Worm (Caenorhabditis elegans) whole organism, early embryonic: Measurements from ENCODE around the gene atg-2.

Experiments used
- B0310.2 ChIP-seq: sonication (generic microtip); optimal IDR thresholded peaks from 2 replicates; lab custom pipeline; 2016; ENCODE audit warnings: mild to moderate bottlenecking, missing genetic modification characterization, missing compliant biosample characterization
- ama-1 ChIP-seq: fragments of 150-350 bp; optimal IDR thresholded peaks from 2 replicates; lab custom pipeline; 2014
- ceh-36 ChIP-seq: sonication (generic microtip); optimal IDR thresholded peaks from 2 replicates; lab custom pipeline; 2016; ENCODE audit warnings: missing genetic modification characterization, inconsistent platforms, missing compliant biosample characterization
- ets-7 ChIP-seq: sonication (generic microtip); optimal IDR thresholded peaks from 2 replicates; lab custom pipeline; 2016; ENCODE audit warnings: missing genotype, missing genetic modification characterization, missing compliant biosample characterization
- flt-1 ChIP-seq: fragments of 200-800 bp; sonication (Bioruptor generic); IDR thresholded peaks from 2 replicates; pipeline ENCODE4 v1.3.6; 2022; ENCODE audit warnings: missing genetic modification characterization, missing compliant biosample characterization
- hmbx-1 ChIP-seq: sonication (generic microtip); optimal IDR thresholded peaks from 2 replicates; lab custom pipeline; 2016; ENCODE audit warnings: mild to moderate bottlenecking, missing genetic modification characterization, missing compliant biosample characterization
- hnd-1 ChIP-seq: sonication (generic microtip); optimal IDR thresholded peaks from 2 replicates; lab custom pipeline; 2016; ENCODE audit warnings: missing genetic modification characterization, missing compliant biosample characterization
- scrt-1 ChIP-seq: fragments of 200-800 bp; sonication (Bioruptor generic); IDR thresholded peaks from 2 replicates; pipeline ENCODE4 v1.3.6; 2022; ENCODE audit warnings: missing genetic modification characterization, missing compliant biosample characterization
- sea-1 ChIP-seq: fragments of 200-800 bp; sonication (Bioruptor generic); conservative IDR thresholded peaks from 2 replicates; pipeline ENCODE4 v1.3.6; 2022; ENCODE audit warnings: missing genetic modification characterization, missing compliant biosample characterization
- tbx-11 ChIP-seq: fragments of 200-800 bp; sonication (Bioruptor generic); IDR thresholded peaks from 2 replicates; pipeline ENCODE4 v1.3.6; 2022; ENCODE audit warnings: missing genetic modification characterization, missing compliant biosample characterization

ce11 chrX:6795843-6796521, 10.6 kb upstream of the atg-2 start:
- no peak for TF ChIP-seq ama-1 (lab: Kevin White, UChicago)
- no peak for TF ChIP-seq sea-1 (GFP tag; lab: Robert Waterston, UW)
- TF ChIP-seq ets-7 (tag; lab: Kevin White, UChicago), result no peak
- TF ChIP-seq tbx-11 (GFP tag; lab: Robert Waterston, UW), result no peak
- TF ChIP-seq scrt-1 (GFP tag; lab: Robert Waterston, UW), result no peak
- no peak for TF ChIP-seq ceh-36 (tag; lab: Kevin White, UChicago)
- no peak for TF ChIP-seq hnd-1 (tag; lab: Kevin White, UChicago)
- TF ChIP-seq flt-1 (GFP tag; lab: Robert Waterston, UW), result no peak
- no peak for TF ChIP-seq hmbx-1 (tag; lab: Kevin White, UChicago)
- TF ChIP-seq B0310.2 (tag; lab: Kevin White, UChicago), result no peak
